Worm (Caenorhabditis elegans): Measurements from ENCODE around the gene E02H9.1.
A peak's percentile ranks its signal among the peaks of the same experiment; 100 is the strongest.

The E02H9.1 gene

ce11 chrIII:2473554-2473953 lies 5.3 kb downstream of the E02H9.1 start, which contains the start of gene smg-6:
TSS of gene smg-6 (plus strand) at chrIII:2473854.
- TF ChIP-seq chd-7 (tag; optimal IDR thresholded peaks at IDR 0.05) (no peak), sea-2 (GFP tag; IDR thresholded peaks at IDR 0.05) (no peak), Y53G8AR.9 (GFP tag; conservative IDR thresholded peaks at IDR 0.05) (no peak), snpc-4 (GFP tag; optimal IDR thresholded peaks at IDR 0.05) (no peak), snpc-4 (tag; optimal IDR thresholded peaks at IDR 0.05) (no peak), attf-3 (GFP tag; conservative IDR thresholded peaks at IDR 0.05) (no peak), ets-4 (GFP tag; optimal IDR thresholded peaks at IDR 0.05) (no peak), zim-3 (tag; optimal IDR thresholded peaks at IDR 0.05) (no peak), pha-4 (tag; optimal IDR thresholded peaks at IDR 0.05) (no peak), unc-62 (GFP tag; optimal IDR thresholded peaks at IDR 0.05) (no peak), hlh-12 (tag; optimal IDR thresholded peaks at IDR 0.05) (no peak), C17E4.6 (GFP tag; IDR thresholded peaks at IDR 0.05) (no peak), ccch-3 (GFP tag; optimal IDR thresholded peaks at IDR 0.05) (no peak), tbp1 (GFP tag; optimal IDR thresholded peaks at IDR 0.05) (no peak), nfya-2 (GFP tag; IDR thresholded peaks at IDR 0.05) (no peak), egl-18 (GFP tag; IDR thresholded peaks at IDR 0.05) (no peak), cebp-1 (GFP tag; IDR thresholded peaks at IDR 0.05) (no peak), cebp-1 (tag; optimal IDR thresholded peaks at IDR 0.05) (no peak)

- TF ChIP-seq efl-1 (GFP tag; optimal IDR thresholded peaks at IDR 0.05) (peak; percentile 18), K11D2.4 (GFP tag; IDR thresholded peaks at IDR 0.05) (no peak), madf-6 (GFP tag; IDR thresholded peaks at IDR 0.05) (peak; percentile 56; the same call in 1 of the 2 replicates), T07F8.4 (tag; optimal IDR thresholded peaks at IDR 0.05) (no peak)
Measured at ce11 chrIII:2474781-2475180, 6.5 kb downstream of the E02H9.1 start.

ce11 chrIII:2477303-2477702 lies 9.0 kb downstream of the E02H9.1 start:
- TF ChIP-seq zfh-2 (GFP tag; conservative IDR thresholded peaks at IDR 0.05) (no peak), mcd-1 (GFP tag; IDR thresholded peaks at IDR 0.05) (peak; percentile 62), hlh-12 (tag; optimal IDR thresholded peaks at IDR 0.05) (no peak)

- TF ChIP-seq mel-28 (tag; optimal IDR thresholded peaks at IDR 0.05; ENCODE audit: borderline replicate concordance), result no peak
- no peak for TF ChIP-seq F52B5.7 (tag; optimal IDR thresholded peaks at IDR 0.05)
- no peak for TF ChIP-seq madf-10 (tag; optimal IDR thresholded peaks at IDR 0.05)
- no peak for TF ChIP-seq nhr-179 (tag; optimal IDR thresholded peaks at IDR 0.05)
- no peak for TF ChIP-seq him-1 (tag; optimal IDR thresholded peaks at IDR 0.05)
- no peak for TF ChIP-seq sptf-2 (GFP tag; optimal IDR thresholded peaks at IDR 0.05)
- no peak for TF ChIP-seq madf-6 (GFP tag; IDR thresholded peaks at IDR 0.05)
- no peak for TF ChIP-seq ccch-3 (GFP tag; optimal IDR thresholded peaks at IDR 0.05)
- no peak for TF ChIP-seq attf-3 (GFP tag; conservative IDR thresholded peaks at IDR 0.05)
Measured at ce11 chrIII:2478605-2479004, 10.3 kb downstream of the E02H9.1 start.

ce11 chrIII:2482171-2482570 lies 13.9 kb downstream of the E02H9.1 start:
- peak; percentile 51; the same call in 1 of the 2 replicates for TF ChIP-seq F33H1.4 (GFP tag; IDR thresholded peaks at IDR 0.05)
- no peak for TF ChIP-seq efl-1 (GFP tag; optimal IDR thresholded peaks at IDR 0.05)

ce11 chrIII:2482754-2483153 lies 14.5 kb downstream of the E02H9.1 start:
- TF ChIP-seq ceh-27 (GFP tag; optimal IDR thresholded peaks at IDR 0.05), result no peak

Data from whole organism, young adult.